Fruit fly (Drosophila melanogaster) whole organism, wandering third instar larva: ENCODE measurements around the gene p130CAS.

ENCODE experiments used
- CG32264 ChIP-seq: fragments of 200-800 bp; sonication (Bioruptor generic); optimal IDR thresholded peaks from 2 replicates; lab custom pipeline; 2016; ENCODE audit warnings: missing biosample characterization, missing genetic modification characterization
- Dfd ChIP-seq: fragments of >200 bp; optimal IDR thresholded peaks from 2 replicates; lab custom pipeline; 2017; ENCODE audit warnings: missing biosample characterization, missing genetic modification characterization
- Dif ChIP-seq: fragments of 200-275, 200-300 bp; sonication (Bioruptor generic); optimal IDR thresholded peaks from 2 replicates; lab custom pipeline; 2018; ENCODE audit warnings: missing biosample characterization, missing genetic modification characterization; ENCODE audit not compliant: partially characterized antibody
- GATAd ChIP-seq: sonication (Bioruptor generic); optimal IDR thresholded peaks from 2 replicates; lab custom pipeline; 2016; ENCODE audit warnings: missing biosample characterization, missing genetic modification characterization
- Hnf4 ChIP-seq: fragments of 200-800 bp; sonication (Bioruptor generic); optimal IDR thresholded peaks from 2 replicates; lab custom pipeline; 2016; ENCODE audit warnings: missing biosample characterization, mild to moderate bottlenecking, missing genetic modification characterization
- Hr78 ChIP-seq: fragments of >200 bp; optimal IDR thresholded peaks from 2 replicates; lab custom pipeline; 2017; ENCODE audit warnings: missing biosample characterization, missing genetic modification characterization
- Jra ChIP-seq: sonication (Bioruptor generic); optimal IDR thresholded peaks from 2 replicates; lab custom pipeline; 2016; ENCODE audit warnings: missing biosample characterization, missing genetic modification characterization
- Mio ChIP-seq: sonication (Bioruptor generic); optimal IDR thresholded peaks from 2 replicates; lab custom pipeline; 2016; ENCODE audit warnings: missing biosample characterization, missing genetic modification characterization
- N ChIP-seq: fragments of >200 bp; optimal IDR thresholded peaks from 2 replicates; lab custom pipeline; 2018; ENCODE audit warnings: missing biosample characterization, missing external identifiers, missing genetic modification characterization
- OdsH ChIP-seq: fragments of 200-800 bp; sonication (Bioruptor generic); optimal IDR thresholded peaks from 2 replicates; lab custom pipeline; 2016; ENCODE audit warnings: missing biosample characterization, mild to moderate bottlenecking, missing genetic modification characterization
- Rel ChIP-seq, 2 experiments: fragments of 200-800 bp; sonication (Bioruptor generic) in 1 of 2; optimal IDR thresholded peaks; 2 replicates in 1 of 2; 3 replicates in 1 of 2; lab custom pipeline; 2016 to 2019; ENCODE audit warnings: mild to moderate bottlenecking in 2 of 2, missing biosample characterization in 2 of 2, missing genetic modification characterization in 2 of 2, moderate library complexity in 1 of 2
- Sp1 ChIP-seq: fragments of 200-800 bp; sonication (Bioruptor generic); optimal IDR thresholded peaks from 3 replicates; lab custom pipeline; 2019; ENCODE audit warnings: missing biosample characterization, mild to moderate bottlenecking, missing genetic modification characterization, moderate library complexity
- Vsx2 ChIP-seq: fragments of 200-300, 225-300 bp; sonication (Bioruptor generic); optimal IDR thresholded peaks from 2 replicates; lab custom pipeline; 2018; ENCODE audit warnings: missing biosample characterization, missing genetic modification characterization; ENCODE audit not compliant: partially characterized antibody
- dl ChIP-seq, 2 experiments: fragments of 175-275, 200-275 bp in 1 of 2; fragments of 200-275 bp in 1 of 2; sonication (Bioruptor generic); optimal IDR thresholded peaks; lab custom pipeline; 2018; ENCODE audit warnings: mild to moderate bottlenecking in 2 of 2, missing biosample characterization in 2 of 2, missing genetic modification characterization in 2 of 2, moderate library complexity in 2 of 2; ENCODE audit not compliant: partially characterized antibody in 2 of 2, insufficient read depth in 1 of 2
- dmrt93B ChIP-seq: fragments of 200-800 bp; sonication (Bioruptor generic); optimal IDR thresholded peaks from 2 replicates; lab custom pipeline; 2018; ENCODE audit warnings: missing biosample characterization, mild to moderate bottlenecking, missing genetic modification characterization
- dsf ChIP-seq: sonication (Bioruptor generic); optimal IDR thresholded peaks from 2 replicates; lab custom pipeline; 2016; ENCODE audit warnings: missing biosample characterization, missing genetic modification characterization, borderline replicate concordance
- foxo ChIP-seq, 2 experiments: fragments of 200-800 bp; sonication (Bioruptor generic); optimal IDR thresholded peaks; 2 replicates in 1 of 2; 3 replicates in 1 of 2; lab custom pipeline; 2016 to 2017; ENCODE audit warnings: missing biosample characterization in 2 of 2, missing genetic modification characterization in 2 of 2
- h ChIP-seq: fragments of 200-800 bp; sonication (Bioruptor generic); optimal IDR thresholded peaks from 3 replicates; lab custom pipeline; 2016; ENCODE audit warnings: missing biosample characterization, mild to moderate bottlenecking, missing genetic modification characterization
- jim ChIP-seq: fragments of 175-275, 200-325 bp; sonication (Bioruptor generic); optimal IDR thresholded peaks from 2 replicates; lab custom pipeline; 2016; ENCODE audit warnings: missing biosample characterization, mild to moderate bottlenecking, missing genetic modification characterization
- lola ChIP-seq: fragments of >200 bp; optimal IDR thresholded peaks from 2 replicates; lab custom pipeline; 2017; ENCODE audit warnings: missing biosample characterization, missing genetic modification characterization
- pan ChIP-seq: fragments of >200 bp; optimal IDR thresholded peaks from 2 replicates; lab custom pipeline; 2017
- psq ChIP-seq: fragments of 200-800 bp; sonication (Bioruptor generic); optimal IDR thresholded peaks from 3 replicates; lab custom pipeline; 2017; ENCODE audit warnings: missing biosample characterization, mild to moderate bottlenecking, missing genetic modification characterization, moderate library complexity
- sage ChIP-seq: fragments of 200-800 bp; sonication (Bioruptor generic); optimal IDR thresholded peaks from 2 replicates; lab custom pipeline; 2016; ENCODE audit warnings: missing biosample characterization, mild to moderate bottlenecking, missing genetic modification characterization
- sv ChIP-seq: fragments of 200-800 bp; sonication (Bioruptor generic); optimal IDR thresholded peaks from 3 replicates; lab custom pipeline; 2016; ENCODE audit warnings: missing biosample characterization, missing genetic modification characterization
- tai ChIP-seq: sonication (Bioruptor generic); optimal IDR thresholded peaks from 2 replicates; lab custom pipeline; 2016; ENCODE audit warnings: missing biosample characterization, missing genetic modification characterization
- usp ChIP-seq: fragments of >200 bp; optimal IDR thresholded peaks from 2 replicates; lab custom pipeline; 2017; ENCODE audit warnings: missing biosample characterization, missing genetic modification characterization
- woc ChIP-seq: sonication (Bioruptor generic); optimal IDR thresholded peaks from 2 replicates; lab custom pipeline; 2016; ENCODE audit warnings: missing biosample characterization, mild to moderate bottlenecking, missing genetic modification characterization

The p130CAS gene

DNA sequence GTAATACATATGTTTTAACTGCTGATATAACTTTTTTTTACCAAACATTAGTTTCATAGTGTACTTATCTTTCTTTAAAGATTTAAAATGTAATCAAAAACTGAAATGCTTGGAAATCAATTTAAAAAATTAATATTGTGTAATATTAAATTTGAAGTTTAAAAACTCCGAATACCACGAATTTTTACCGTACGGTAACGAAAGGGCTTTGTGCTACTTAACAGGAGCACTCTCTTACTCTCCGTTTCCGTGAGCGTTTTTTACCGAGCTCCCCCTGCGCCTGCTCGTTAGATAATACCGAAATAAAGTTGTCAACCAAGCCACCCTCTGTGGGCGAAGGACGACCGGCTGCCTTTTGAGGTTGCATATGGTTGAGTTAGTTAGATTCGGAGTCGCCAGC lies at the start of gene p130CAS, which contains the start of gene Dic61B:
Gene p130CAS, plus strand, starts transcription at position 396 of the 400 bp plus-strand sequence.
Gene Dic61B, minus strand, starts transcription at position 101 of the 400 bp plus-strand sequence.
- TF ChIP-seq dl (GFP tag; optimal IDR thresholded peaks at IDR 0.05; lab: Kevin White, UChicago; ENCODE audit: insufficient read depth in 1 of 2, partially characterized antibody in 2 of 2): no peak
- TF ChIP-seq sv (GFP tag; lab: Kevin White, UChicago): no peak
- no peak for TF ChIP-seq tai (GFP tag; lab: Kevin White, UChicago)
- TF ChIP-seq OdsH (GFP tag; lab: Kevin White, UChicago): no peak
- no peak for TF ChIP-seq usp (GFP tag; lab: Kevin White, UChicago)
- no peak for TF ChIP-seq foxo (GFP tag; optimal IDR thresholded peaks at IDR 0.05; lab: Kevin White, UChicago)
- TF ChIP-seq GATAd (GFP tag; lab: Kevin White, UChicago): no peak
- TF ChIP-seq dsf (GFP tag; lab: Kevin White, UChicago): no peak
- TF ChIP-seq lola (GFP tag; lab: Kevin White, UChicago): no peak
- no peak for TF ChIP-seq Sp1 (GFP tag; lab: Kevin White, UChicago)
- TF ChIP-seq Dfd (GFP tag; lab: Kevin White, UChicago): no peak
- TF ChIP-seq psq (GFP tag; lab: Kevin White, UChicago): no peak
- no peak for TF ChIP-seq Jra (GFP tag; lab: Kevin White, UChicago)
- no peak for TF ChIP-seq woc (GFP tag; lab: Kevin White, UChicago)
- TF ChIP-seq Mio: no peak
- no peak for TF ChIP-seq jim
- no peak for TF ChIP-seq sage (GFP tag; lab: Kevin White, UChicago)
- TF ChIP-seq, all 38 proteins: peak for 0

DNA sequence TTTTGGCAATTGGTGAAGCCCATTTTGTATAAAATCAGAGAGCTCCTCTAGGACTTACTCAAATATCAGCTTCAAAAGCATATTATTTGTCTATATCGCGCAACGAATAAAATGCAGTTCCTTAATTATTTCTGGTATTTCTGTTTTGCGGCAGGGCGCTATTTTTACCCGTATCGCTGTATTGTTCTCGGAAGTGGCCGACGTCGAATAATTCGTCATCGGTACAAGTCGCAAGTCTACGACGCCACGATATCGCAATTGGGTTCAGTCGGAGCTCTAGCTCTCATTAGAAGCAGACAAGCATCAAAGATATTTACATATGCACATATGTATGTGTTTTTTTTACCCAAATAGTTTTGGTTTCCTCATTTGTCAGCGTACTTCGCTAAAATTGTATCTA lies 48.6 kb upstream of the p130CAS start:
- no peak for TF ChIP-seq woc (GFP tag; lab: Kevin White, UChicago)
- TF ChIP-seq tai (GFP tag; lab: Kevin White, UChicago): no peak
- TF ChIP-seq pan (lab: Kevin White, UChicago): no peak
- no peak for TF ChIP-seq Hr78 (GFP tag; lab: Kevin White, UChicago)
- TF ChIP-seq lola (GFP tag; lab: Kevin White, UChicago): no peak
- no peak for TF ChIP-seq OdsH (GFP tag; lab: Kevin White, UChicago)
- no peak for TF ChIP-seq Dfd (GFP tag; lab: Kevin White, UChicago)
- TF ChIP-seq sage (GFP tag; lab: Kevin White, UChicago): no peak

DNA sequence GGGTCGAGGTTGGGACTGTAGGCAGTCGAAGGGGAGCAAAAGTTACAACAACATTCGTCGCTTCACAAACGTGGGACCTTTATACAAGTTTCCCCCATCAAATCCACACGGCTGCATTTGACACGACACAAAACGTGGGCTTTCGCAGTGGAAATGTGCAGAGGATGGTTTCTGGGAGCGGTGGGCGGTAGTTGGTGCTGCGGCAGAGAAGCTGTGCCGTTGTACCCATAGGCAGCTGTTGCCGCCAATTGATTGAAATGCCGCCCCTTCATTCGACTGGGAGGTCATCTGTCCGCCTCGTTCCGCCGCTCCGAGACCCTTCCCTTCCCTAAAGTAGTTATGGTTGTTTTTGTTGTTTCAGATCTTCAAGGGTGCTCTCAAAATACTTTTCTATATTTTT lies 43.6 kb upstream of the p130CAS start:
- no peak for TF ChIP-seq Dif (GFP tag; lab: Kevin White, UChicago)
- TF ChIP-seq jim: no peak
- TF ChIP-seq N (GFP tag; lab: Kevin White, UChicago): no peak
- no peak for TF ChIP-seq woc (GFP tag; lab: Kevin White, UChicago)
- TF ChIP-seq Jra (GFP tag; lab: Kevin White, UChicago): no peak
- no peak for TF ChIP-seq Sp1 (GFP tag; lab: Kevin White, UChicago)
- TF ChIP-seq dsf (GFP tag; lab: Kevin White, UChicago): no peak
- TF ChIP-seq dl (GFP tag; optimal IDR thresholded peaks at IDR 0.05; lab: Kevin White, UChicago; ENCODE audit: insufficient read depth in 1 of 2, partially characterized antibody in 2 of 2): no peak
- no peak for TF ChIP-seq Dfd (GFP tag; lab: Kevin White, UChicago)
- no peak for TF ChIP-seq Hr78 (GFP tag; lab: Kevin White, UChicago)
- TF ChIP-seq Mio: no peak
- TF ChIP-seq OdsH (GFP tag; lab: Kevin White, UChicago): no peak
- TF ChIP-seq tai (GFP tag; lab: Kevin White, UChicago): no peak
- no peak for TF ChIP-seq Vsx2
- no peak for TF ChIP-seq h

DNA sequence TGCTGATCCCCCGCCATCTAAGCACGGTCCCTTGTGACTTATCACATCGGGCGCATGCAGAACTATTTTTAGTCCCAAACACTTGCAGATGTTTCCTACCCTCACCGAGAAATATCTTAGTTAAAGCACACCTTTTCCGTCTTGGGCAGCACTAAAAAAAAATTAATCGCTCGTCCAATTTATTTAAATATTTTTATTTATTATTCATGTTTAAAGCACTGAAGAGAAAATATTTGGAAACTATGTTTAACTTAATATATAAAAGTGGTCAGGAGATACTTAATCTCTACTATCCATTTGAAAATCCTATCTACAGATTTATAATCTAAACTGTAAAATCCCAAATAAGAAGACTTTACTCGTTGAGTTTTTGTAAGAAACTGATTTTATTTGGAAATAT lies 42.7 kb upstream of the p130CAS start:
- TF ChIP-seq woc (GFP tag; lab: Kevin White, UChicago) (no peak), Hnf4 (GFP tag; lab: Kevin White, UChicago) (no peak), lola (GFP tag; lab: Kevin White, UChicago) (no peak), CG32264 (GFP tag; lab: Kevin White, UChicago) (no peak), dsf (GFP tag; lab: Kevin White, UChicago) (no peak), dmrt93B (no peak), Vsx2 (no peak)

DNA sequence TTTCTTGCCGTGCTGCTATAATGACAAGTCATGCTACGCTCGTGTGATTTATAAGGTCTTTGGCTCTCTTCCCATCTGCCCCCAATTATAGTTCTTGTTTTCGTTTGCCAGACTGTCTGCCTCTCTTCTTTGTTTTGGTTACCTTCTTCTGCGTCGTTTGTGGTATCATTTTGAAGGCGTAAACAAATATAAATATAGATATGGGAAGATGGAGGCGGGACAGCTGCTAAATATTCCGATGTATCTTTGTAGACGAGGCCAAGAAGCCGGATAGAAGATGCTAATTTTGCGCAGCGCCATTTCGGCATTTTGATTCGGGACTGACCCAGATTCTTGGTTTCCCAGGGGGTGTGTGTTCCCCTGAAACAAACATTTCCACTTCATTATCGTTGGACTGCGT lies 33.3 kb upstream of the p130CAS start:
- TF ChIP-seq Rel (GFP tag; optimal IDR thresholded peaks at IDR 0.05; lab: Kevin White, UChicago) (no peak), Rel (tag; optimal IDR thresholded peaks at IDR 0.05; lab: Kevin White, UChicago) (peak; percentile 24), Hnf4 (GFP tag; lab: Kevin White, UChicago) (no peak)
